Worm (Caenorhabditis elegans) whole organism, L3 larva: ENCODE data around the gene srz-11.
"Not testable (repeated sequence)": the region's sequence is repeated elsewhere in the genome, so short reads cannot be mapped to it uniquely, and the experiment has no call there.

ENCODE experiments used
- aly-2 ChIP-seq: fragments of 150-350 bp; optimal IDR thresholded peaks from 2 replicates; lab custom pipeline; 2014; ENCODE audit warnings: missing biosample characterization, missing genetic modification characterization
- lsy-12 ChIP-seq: sonication (generic microtip); optimal IDR thresholded peaks from 2 replicates; lab custom pipeline; 2016; ENCODE audit warnings: mild to moderate bottlenecking, missing genetic modification characterization, missing compliant biosample characterization
- mdl-1 ChIP-seq: fragments of 150-350 bp; optimal IDR thresholded peaks from 2 replicates; lab custom pipeline; 2014; ENCODE audit warnings: missing biosample characterization, missing genetic modification characterization
- nhr-76 ChIP-seq: fragments of 150-350 bp; sonication (generic microtip); optimal IDR thresholded peaks from 5 replicates; lab custom pipeline; 2014; ENCODE audit warnings: missing biosample characterization, missing genetic modification characterization
- tbx-2 ChIP-seq: sonication (generic microtip); optimal IDR thresholded peaks from 2 replicates; lab custom pipeline; 2016; ENCODE audit warnings: mild to moderate bottlenecking, missing genetic modification characterization, missing compliant biosample characterization

The srz-11 gene

DNA sequence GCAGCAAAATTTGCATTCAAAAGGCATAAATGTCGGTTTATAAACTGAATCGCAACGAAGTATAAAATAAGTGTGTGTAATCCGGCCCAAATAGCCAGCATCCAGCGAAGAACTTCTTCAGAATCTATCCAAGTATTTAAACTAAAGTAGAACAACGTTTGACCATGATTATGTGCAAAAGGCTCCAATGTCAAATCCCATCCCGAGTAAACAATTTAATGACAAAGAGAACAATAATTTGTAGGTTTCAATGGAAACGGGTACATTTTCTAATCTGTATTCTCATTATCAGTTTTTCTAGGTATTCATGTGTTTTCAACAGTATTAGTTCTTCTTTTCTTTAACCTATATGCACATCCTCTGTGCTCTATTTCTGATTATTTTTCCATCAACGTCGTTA is 44.8 kb downstream of the srz-11 start, which contains the start of gene C41G6.12:
Gene C41G6.12, minus strand, starts transcription at position 101 of the 400 bp plus-strand sequence.
- TF ChIP-seq aly-2; mdl-1 (tag; lab: Kevin White, UChicago); lsy-12 (tag; lab: Kevin White, UChicago): not testable (repeated sequence)

DNA sequence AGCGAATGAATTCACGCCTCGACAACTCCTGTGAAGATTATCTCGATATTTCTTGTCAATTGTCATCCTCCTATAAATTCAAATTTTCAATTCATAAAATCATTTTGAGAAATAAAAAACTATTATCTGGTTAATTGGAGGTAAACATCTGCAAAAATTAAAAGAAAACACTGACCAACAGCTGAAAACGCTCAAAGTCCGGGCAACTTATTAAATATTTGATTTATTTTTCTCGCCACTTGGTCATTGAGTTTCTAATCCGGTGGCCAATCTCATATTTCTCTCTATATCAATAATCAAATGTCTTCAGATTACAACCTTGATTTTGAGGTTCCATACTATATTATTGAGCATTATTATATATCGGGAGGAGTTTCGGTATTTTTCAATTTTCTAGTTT is 49.0 kb downstream of the srz-11 start, which contains the start of gene sri-24:
Gene sri-24, plus strand, starts transcription at position 301 of the 400 bp plus-strand sequence.
- TF ChIP-seq nhr-76, lsy-12, tbx-2 (tag; lab: Kevin White, UChicago): not testable (repeated sequence)
